Fruit fly (Drosophila melanogaster) S2 (cell line): ENCODE results near the gene mesh.
A peak's percentile ranks its signal among the peaks of the same experiment; 100 is the strongest.

Source experiments
- CG8478 ChIP-seq: fragments of >200 bp; optimal IDR thresholded peaks from 2 replicates; lab custom pipeline; 2018
- CTCF ChIP-seq, 2 experiments: fragments of >200 bp; optimal IDR thresholded peaks; 2 replicates each; lab custom pipeline; 2018

DNA sequence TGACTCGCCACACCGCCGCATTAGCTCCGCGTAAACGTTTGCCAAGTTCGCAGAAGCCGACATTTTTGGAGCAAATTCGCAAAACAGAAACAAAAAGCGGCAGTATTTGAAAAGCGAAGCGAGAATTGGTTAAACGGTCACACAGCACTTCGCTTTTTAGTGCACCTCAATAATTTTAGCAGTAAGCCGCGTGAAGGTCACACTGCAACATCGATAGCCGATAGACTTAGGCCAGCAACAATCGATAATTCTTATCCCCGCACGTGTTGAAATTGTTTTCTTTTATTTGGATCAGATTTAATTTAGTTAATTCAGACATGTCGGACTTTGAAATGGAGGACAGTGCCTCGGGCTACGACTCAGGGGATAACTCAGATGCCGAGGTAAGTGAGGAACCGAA lies 17.7 kb upstream of the mesh start, which contains the start of the genes Zwilch and CG1542:
- TF ChIP-seq CG8478 (lab: Kevin White, UChicago) (no peak), CTCF (optimal IDR thresholded peaks at IDR 0.05; lab: Kevin White, UChicago) (peak; percentile 29 to 34)
